Fruit fly (Drosophila melanogaster) whole organism, adult: ENCODE results near the gene rasp.

ENCODE experiments used
- CG11617 ChIP-seq: fragments of 200-800 bp; sonication (Bioruptor generic); optimal IDR thresholded peaks from 2 replicates; lab custom pipeline; 2017; ENCODE audit warnings: mild to moderate bottlenecking, missing biosample characterization, missing genetic modification reagents, missing genetic modification characterization
- CG12768 ChIP-seq: fragments of 200-800 bp; sonication (Bioruptor generic); optimal IDR thresholded peaks from 2 replicates; lab custom pipeline; 2017; ENCODE audit warnings: missing biosample characterization, missing genetic modification characterization, mild to moderate bottlenecking, moderate library complexity, missing genetic modification reagents
- CG14711 ChIP-seq: fragments of 200-800 bp; sonication (Bioruptor generic); optimal IDR thresholded peaks from 2 replicates; lab custom pipeline; 2018; ENCODE audit warnings: missing biosample characterization, mild to moderate bottlenecking, missing genetic modification characterization, moderate library complexity
- CG1620 ChIP-seq: fragments of 200-800 bp; sonication (Bioruptor generic); optimal IDR thresholded peaks from 2 replicates; lab custom pipeline; 2016; ENCODE audit warnings: missing biosample characterization, missing genetic modification characterization
- CG33017 ChIP-seq: fragments of 200-800 bp; sonication (Bioruptor generic); optimal IDR thresholded peaks from 2 replicates; lab custom pipeline; 2018; ENCODE audit warnings: missing biosample characterization, mild to moderate bottlenecking, missing genetic modification characterization, moderate library complexity
- CG5204 ChIP-seq: fragments of 200-800 bp; sonication (Bioruptor generic); optimal IDR thresholded peaks from 2 replicates; lab custom pipeline; 2016; ENCODE audit warnings: missing biosample characterization, missing genetic modification characterization
- CG7045 ChIP-seq: fragments of 200-800 bp; sonication (Bioruptor generic); optimal IDR thresholded peaks from 2 replicates; lab custom pipeline; 2017; ENCODE audit warnings: missing biosample characterization, mild to moderate bottlenecking, missing genetic modification characterization
- CG7101 ChIP-seq: fragments of 200-800 bp; sonication (Bioruptor generic); optimal IDR thresholded peaks from 2 replicates; lab custom pipeline; 2018; ENCODE audit warnings: missing biosample characterization, mild to moderate bottlenecking, missing genetic modification characterization, moderate library complexity
- Clk ChIP-seq: fragments of 200-800 bp; sonication (Bioruptor generic); optimal IDR thresholded peaks from 2 replicates; lab custom pipeline; 2017; ENCODE audit warnings: missing biosample characterization, missing genetic modification characterization
- Crg-1 ChIP-seq: fragments of 200-800 bp; sonication (Bioruptor generic); optimal IDR thresholded peaks from 2 replicates; lab custom pipeline; 2016; ENCODE audit warnings: missing biosample characterization, missing genetic modification characterization
- Hr96 ChIP-seq: fragments of 200-800 bp; sonication (Bioruptor generic); optimal IDR thresholded peaks from 2 replicates; lab custom pipeline; 2016; ENCODE audit warnings: missing biosample characterization, missing genetic modification characterization
- Mnt ChIP-seq: fragments of 200-800 bp; sonication (Bioruptor generic); optimal IDR thresholded peaks from 2 replicates; lab custom pipeline; 2016; ENCODE audit warnings: missing biosample characterization, mild to moderate bottlenecking, missing genetic modification characterization
- bab1 ChIP-seq: fragments of 200-800 bp; sonication (Bioruptor generic); optimal IDR thresholded peaks from 3 replicates; lab custom pipeline; 2019; ENCODE audit warnings: missing biosample characterization, mild to moderate bottlenecking, missing genetic modification characterization, moderate library complexity
- cic ChIP-seq: fragments of 200-800 bp; sonication (Bioruptor generic); optimal IDR thresholded peaks from 2 replicates; lab custom pipeline; 2017; ENCODE audit warnings: missing biosample characterization, mild to moderate bottlenecking, missing genetic modification characterization, moderate library complexity
- cnc ChIP-seq, 2 experiments: fragments of >200 bp; optimal IDR thresholded peaks; 2 replicates each; lab custom pipeline; 2017
- kay ChIP-seq: fragments of 200-800 bp; sonication (Bioruptor generic); peaks from one replicate; lab custom pipeline; 2016; ENCODE audit warnings: missing biosample characterization, missing genetic modification characterization, borderline replicate concordance
- ovo ChIP-seq: fragments of 200-800 bp; sonication (Bioruptor generic); optimal IDR thresholded peaks from 2 replicates; lab custom pipeline; 2016; ENCODE audit warnings: missing biosample characterization, missing genetic modification characterization
- pad ChIP-seq: fragments of 200-800 bp; sonication (Bioruptor generic); optimal IDR thresholded peaks from 3 replicates; lab custom pipeline; 2017; ENCODE audit warnings: missing biosample characterization, missing genetic modification characterization, mild to moderate bottlenecking, moderate library complexity, missing genetic modification reagents
- tj ChIP-seq: fragments of 200-800 bp; sonication (Bioruptor generic); optimal IDR thresholded peaks from 3 replicates; lab custom pipeline; 2017; ENCODE audit warnings: missing biosample characterization, mild to moderate bottlenecking, missing genetic modification characterization, moderate library complexity
- toe ChIP-seq: fragments of 200-800 bp; sonication (Bioruptor generic); optimal IDR thresholded peaks from 2 replicates; lab custom pipeline; 2016; ENCODE audit warnings: missing biosample characterization, missing genetic modification characterization

Gene rasp

dm6 chr3L:3204348-3204747 lies 42.4 kb downstream of the rasp start, which contains the start of gene CG33159:
Gene CG33159, minus strand, starts transcription at chr3L:3204448.
- TF ChIP-seq Clk (GFP tag; lab: Kevin White, UChicago) = no peak
- no peak for TF ChIP-seq bab1
- no peak for TF ChIP-seq cnc (optimal IDR thresholded peaks at IDR 0.05; lab: Kevin White, UChicago)
- TF ChIP-seq Crg-1 (GFP tag; lab: Kevin White, UChicago) = no peak
- TF ChIP-seq CG7101 (tag; lab: Kevin White, UChicago) = no peak
- no peak for TF ChIP-seq CG1620
- TF ChIP-seq ovo (GFP tag; lab: Kevin White, UChicago) = no peak
- TF ChIP-seq CG12768 (GFP tag; lab: Kevin White, UChicago) = no peak
- no peak for TF ChIP-seq CG33017

- no peak for TF ChIP-seq Crg-1 (GFP tag; lab: Kevin White, UChicago)
Observed at dm6 chr3L:3205349-3205748, 43.4 kb downstream of the rasp start, which contains the start of gene CG32277. Gene CG32277, minus strand, starts transcription at chr3L:3205449.

- TF ChIP-seq Crg-1 (GFP tag; lab: Kevin White, UChicago) = no peak
- TF ChIP-seq tj (GFP tag; lab: Kevin White, UChicago) = no peak
- TF ChIP-seq CG1620 = no peak
- no peak for TF ChIP-seq CG14711 (tag; lab: Kevin White, UChicago)
- no peak for TF ChIP-seq toe (GFP tag; lab: Kevin White, UChicago)
- TF ChIP-seq Mnt (GFP tag; lab: Kevin White, UChicago) = no peak
- TF ChIP-seq CG11617 = no peak
- no peak for TF ChIP-seq CG33017
- TF ChIP-seq kay = no peak
- no peak for TF ChIP-seq bab1
- no peak for TF ChIP-seq cic (GFP tag; lab: Kevin White, UChicago)
- TF ChIP-seq CG12768 (GFP tag; lab: Kevin White, UChicago) = no peak
- no peak for TF ChIP-seq Clk (GFP tag; lab: Kevin White, UChicago)
- no peak for TF ChIP-seq pad (GFP tag; lab: Kevin White, UChicago)
- no peak for TF ChIP-seq Hr96
- TF ChIP-seq ovo (GFP tag; lab: Kevin White, UChicago) = no peak
- TF ChIP-seq cnc (optimal IDR thresholded peaks at IDR 0.05; lab: Kevin White, UChicago) = no peak
- no peak for TF ChIP-seq CG7045 (GFP tag; lab: Kevin White, UChicago)
- TF ChIP-seq CG5204 (GFP tag; lab: Kevin White, UChicago) = no peak
- TF ChIP-seq CG7101 (tag; lab: Kevin White, UChicago) = no peak
Observed at dm6 chr3L:3206263-3206662, 44.3 kb downstream of the rasp start, which contains the start of gene CG33160. Gene CG33160, minus strand, starts transcription at chr3L:3206363.

- TF ChIP-seq CG33017 (peak; percentile 2), kay (no peak), CG1620 (peak; percentile 23), ovo (GFP tag; lab: Kevin White, UChicago) (peak; percentile 24), CG12768 (GFP tag; lab: Kevin White, UChicago) (peak; percentile 73), CG7045 (GFP tag; lab: Kevin White, UChicago) (peak; percentile 52), cnc (optimal IDR thresholded peaks at IDR 0.05; lab: Kevin White, UChicago) (no peak), tj (GFP tag; lab: Kevin White, UChicago) (no peak), Mnt (GFP tag; lab: Kevin White, UChicago) (peak; percentile 60), Crg-1 (GFP tag; lab: Kevin White, UChicago) (peak; percentile 51), pad (GFP tag; lab: Kevin White, UChicago) (peak; percentile 12), Hr96 (peak; percentile 40), CG14711 (tag; lab: Kevin White, UChicago) (no peak), CG5204 (GFP tag; lab: Kevin White, UChicago) (no peak), CG11617 (peak; percentile 18), bab1 (no peak), toe (GFP tag; lab: Kevin White, UChicago) (peak; percentile 46), cic (GFP tag; lab: Kevin White, UChicago) (peak; percentile 65), CG7101 (tag; lab: Kevin White, UChicago) (peak; percentile 48), Clk (GFP tag; lab: Kevin White, UChicago) (no peak)
Observed at dm6 chr3L:3208895-3209294, 46.9 kb downstream of the rasp start, which contains the start of the genes CG32269 and CG32270. Gene CG32269, minus strand, starts transcription at chr3L:3208985. Gene CG32270, minus strand, starts transcription at chr3L:3208985.
